Worm (Caenorhabditis elegans) whole organism, mixed stage, embryonic: ENCODE data around the gene srd-51.

ENCODE experiments used
- M03D4.4 ChIP-seq: sonication (generic microtip); optimal IDR thresholded peaks from 2 replicates; lab custom pipeline; 2017; ENCODE audit warnings: mild to moderate bottlenecking, missing genetic modification characterization, missing compliant biosample characterization
- blmp-1 ChIP-seq: fragments of 150-350 bp; optimal IDR thresholded peaks from 2 replicates; lab custom pipeline; 2014; ENCODE audit warnings: missing biosample characterization, missing genetic modification characterization
- ceh-39 ChIP-seq: fragments of 150-350 bp; optimal IDR thresholded peaks from 2 replicates; lab custom pipeline; 2014; ENCODE audit warnings: missing biosample characterization, missing genetic modification characterization
- ceh-43 ChIP-seq: fragments of 200-800 bp; sonication (Bioruptor generic); optimal IDR thresholded peaks from 2 replicates; lab custom pipeline; 2018; ENCODE audit warnings: mild to moderate bottlenecking, missing genetic modification characterization, moderate library complexity, missing compliant biosample characterization
- ceh-83 ChIP-seq: fragments of 200-800 bp; sonication (Bioruptor generic); optimal IDR thresholded peaks from 2 replicates; lab custom pipeline; 2018; ENCODE audit warnings: mild to moderate bottlenecking, missing genetic modification characterization, missing compliant biosample characterization
- ces-1 ChIP-seq: fragments of 150-350 bp; optimal IDR thresholded peaks from 2 replicates; lab custom pipeline; 2014; ENCODE audit warnings: missing biosample characterization, missing genetic modification reagents, missing genetic modification characterization
- cnd-1 ChIP-seq: fragments of 200-800 bp; sonication (Bioruptor generic); optimal IDR thresholded peaks from 2 replicates; lab custom pipeline; 2018; ENCODE audit warnings: mild to moderate bottlenecking, missing genetic modification characterization, missing compliant biosample characterization
- drap-1 ChIP-seq: fragments of 200-800 bp; sonication (Bioruptor generic); optimal IDR thresholded peaks from 3 replicates; lab custom pipeline; 2018; ENCODE audit warnings: mild to moderate bottlenecking, missing genetic modification characterization, missing compliant biosample characterization
- elt-1 ChIP-seq: sonication (generic microtip); optimal IDR thresholded peaks from 2 replicates; lab custom pipeline; 2017; ENCODE audit warnings: missing genetic modification characterization, mild to moderate bottlenecking, missing compliant biosample characterization, antibody characterized with exemption, moderate library complexity, borderline replicate concordance; ENCODE audit not compliant: insufficient read depth
- flh-1 ChIP-seq: fragments of 200-800 bp; sonication (Bioruptor generic); optimal IDR thresholded peaks from 2 replicates; lab custom pipeline; 2018; ENCODE audit warnings: mild to moderate bottlenecking, missing genetic modification characterization, moderate library complexity, missing compliant biosample characterization
- ham-2 ChIP-seq: fragments of 200-800 bp; sonication (Bioruptor generic); optimal IDR thresholded peaks from 2 replicates; lab custom pipeline; 2018; ENCODE audit warnings: mild to moderate bottlenecking, missing genetic modification characterization, missing compliant biosample characterization
- hlh-1 ChIP-seq: fragments of 150-350 bp; optimal IDR thresholded peaks from 2 replicates; lab custom pipeline; 2014; ENCODE audit warnings: missing biosample characterization, missing genetic modification reagents, missing genetic modification characterization
- lin-13 ChIP-seq: fragments of 150-350 bp; optimal IDR thresholded peaks from 2 replicates; lab custom pipeline; 2014; ENCODE audit warnings: missing biosample characterization, missing genetic modification characterization
- lin-32 ChIP-seq: fragments of 200-800 bp; sonication (Bioruptor generic); optimal IDR thresholded peaks from 2 replicates; lab custom pipeline; 2018; ENCODE audit warnings: mild to moderate bottlenecking, missing genetic modification characterization, missing compliant biosample characterization
- lsy-2 ChIP-seq: fragments of 150-350 bp; optimal IDR thresholded peaks from 2 replicates; lab custom pipeline; 2014; ENCODE audit warnings: missing biosample characterization, missing genetic modification characterization
- mab-5 ChIP-seq: fragments of 150-350 bp; optimal IDR thresholded peaks from 2 replicates; lab custom pipeline; 2014; ENCODE audit warnings: missing biosample characterization, missing genetic modification characterization
- mep-1 ChIP-seq: fragments of 150-350 bp; optimal IDR thresholded peaks from 2 replicates; lab custom pipeline; 2017; ENCODE audit warnings: missing biosample characterization, missing genetic modification reagents, missing genetic modification characterization, inconsistent platforms
- mls-2 ChIP-seq: sonication (generic microtip); optimal IDR thresholded peaks from 2 replicates; lab custom pipeline; 2016; ENCODE audit warnings: mild to moderate bottlenecking, missing genetic modification characterization, moderate library complexity, missing compliant biosample characterization
- nhr-12 ChIP-seq: fragments of 150-350 bp; optimal IDR thresholded peaks from 2 replicates; lab custom pipeline; 2014; ENCODE audit warnings: missing biosample characterization, missing genetic modification characterization
- nhr-2 ChIP-seq: fragments of 150-350 bp; optimal IDR thresholded peaks from 2 replicates; lab custom pipeline; 2014; ENCODE audit warnings: missing biosample characterization, missing genetic modification characterization
- nhr-28 ChIP-seq: fragments of 150-350 bp; optimal IDR thresholded peaks from 2 replicates; lab custom pipeline; 2014; ENCODE audit warnings: missing biosample characterization, missing genetic modification characterization
- nhr-76 ChIP-seq: sonication (generic microtip); optimal IDR thresholded peaks from 2 replicates; lab custom pipeline; 2017; ENCODE audit warnings: missing biosample characterization, missing genetic modification characterization
- pha-4 ChIP-seq: fragments of 150-350 bp; optimal IDR thresholded peaks from 2 replicates; lab custom pipeline; 2018; ENCODE audit warnings: missing biosample characterization, missing genetic modification reagents, missing genetic modification characterization
- sem-2 ChIP-seq: fragments of 200-800 bp; sonication (Bioruptor generic); optimal IDR thresholded peaks from 2 replicates; lab custom pipeline; 2018; ENCODE audit warnings: mild to moderate bottlenecking, missing genetic modification characterization, missing compliant biosample characterization
- snpc-4 ChIP-seq: fragments of 150-350 bp; optimal IDR thresholded peaks from 2 replicates; lab custom pipeline; 2014; ENCODE audit warnings: missing biosample characterization, missing genetic modification characterization
- sptf-1 ChIP-seq: sonication (generic microtip); optimal IDR thresholded peaks from 2 replicates; lab custom pipeline; 2017; ENCODE audit warnings: mild to moderate bottlenecking, missing genetic modification characterization, moderate library complexity, missing compliant biosample characterization
- tbx-8 ChIP-seq: fragments of 200-800 bp; sonication (Bioruptor generic); optimal IDR thresholded peaks from 2 replicates; lab custom pipeline; 2018; ENCODE audit warnings: mild to moderate bottlenecking, missing genetic modification characterization, moderate library complexity, missing compliant biosample characterization
- unc-39 ChIP-seq: fragments of 150-350 bp; optimal IDR thresholded peaks from 2 replicates; lab custom pipeline; 2014; ENCODE audit warnings: missing biosample characterization, missing genetic modification characterization
- unc-62 ChIP-seq: fragments of 150-350 bp; optimal IDR thresholded peaks from 2 replicates; lab custom pipeline; 2014; ENCODE audit warnings: missing biosample characterization, missing genetic modification reagents, missing genetic modification characterization
- zip-8 ChIP-seq: fragments of 150-350 bp; optimal IDR thresholded peaks from 2 replicates; lab custom pipeline; 2014; ENCODE audit warnings: missing biosample characterization, missing genetic modification characterization
- ztf-11 ChIP-seq: fragments of 150-350 bp; optimal IDR thresholded peaks from 2 replicates; lab custom pipeline; 2014; ENCODE audit warnings: missing biosample characterization, missing genetic modification characterization

srd-51 gene

DNA sequence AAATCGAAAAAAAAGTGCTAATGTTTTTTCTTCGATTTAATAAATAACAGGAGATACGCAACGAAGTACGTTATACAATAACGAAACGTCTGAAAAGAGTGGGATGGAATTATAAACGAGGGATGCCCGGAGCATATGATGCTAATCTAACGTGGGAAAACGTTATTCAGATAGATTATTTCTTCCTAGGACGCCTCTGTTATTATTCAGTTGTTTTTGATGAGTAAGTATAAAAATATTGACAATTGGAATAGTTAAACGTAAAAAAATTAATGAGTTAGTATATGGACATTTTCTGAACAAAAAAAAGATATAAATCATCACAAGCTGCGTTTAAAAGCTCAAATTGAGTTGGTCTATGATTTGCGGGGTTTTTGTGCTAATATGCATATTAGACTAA, at the start of gene srd-51:
Gene srd-51 (minus strand): TSS at position 101 of the 400 bp plus-strand sequence.
- TF ChIP-seq M03D4.4 (tag; lab: Kevin White, UChicago) (no peak), blmp-1 (tag; lab: Kevin White, UChicago) (no peak), mab-5 (no peak), pha-4 (tag; lab: Kevin White, UChicago) (no peak), tbx-8 (GFP tag; lab: Kevin White, UChicago) (no peak), drap-1 (GFP tag; lab: Kevin White, UChicago) (no peak), nhr-12 (tag; lab: Kevin White, UChicago) (no peak), ceh-43 (GFP tag; lab: Kevin White, UChicago) (no peak), nhr-28 (tag; lab: Kevin White, UChicago) (no peak), zip-8 (tag; lab: Kevin White, UChicago) (no peak), ces-1 (GFP tag; lab: Kevin White, UChicago) (no peak), unc-62 (GFP tag; lab: Kevin White, UChicago) (no peak), sptf-1 (tag; lab: Kevin White, UChicago) (no peak), ceh-39 (no peak)
- TF ChIP-seq, all 35 proteins: peak for 0

DNA sequence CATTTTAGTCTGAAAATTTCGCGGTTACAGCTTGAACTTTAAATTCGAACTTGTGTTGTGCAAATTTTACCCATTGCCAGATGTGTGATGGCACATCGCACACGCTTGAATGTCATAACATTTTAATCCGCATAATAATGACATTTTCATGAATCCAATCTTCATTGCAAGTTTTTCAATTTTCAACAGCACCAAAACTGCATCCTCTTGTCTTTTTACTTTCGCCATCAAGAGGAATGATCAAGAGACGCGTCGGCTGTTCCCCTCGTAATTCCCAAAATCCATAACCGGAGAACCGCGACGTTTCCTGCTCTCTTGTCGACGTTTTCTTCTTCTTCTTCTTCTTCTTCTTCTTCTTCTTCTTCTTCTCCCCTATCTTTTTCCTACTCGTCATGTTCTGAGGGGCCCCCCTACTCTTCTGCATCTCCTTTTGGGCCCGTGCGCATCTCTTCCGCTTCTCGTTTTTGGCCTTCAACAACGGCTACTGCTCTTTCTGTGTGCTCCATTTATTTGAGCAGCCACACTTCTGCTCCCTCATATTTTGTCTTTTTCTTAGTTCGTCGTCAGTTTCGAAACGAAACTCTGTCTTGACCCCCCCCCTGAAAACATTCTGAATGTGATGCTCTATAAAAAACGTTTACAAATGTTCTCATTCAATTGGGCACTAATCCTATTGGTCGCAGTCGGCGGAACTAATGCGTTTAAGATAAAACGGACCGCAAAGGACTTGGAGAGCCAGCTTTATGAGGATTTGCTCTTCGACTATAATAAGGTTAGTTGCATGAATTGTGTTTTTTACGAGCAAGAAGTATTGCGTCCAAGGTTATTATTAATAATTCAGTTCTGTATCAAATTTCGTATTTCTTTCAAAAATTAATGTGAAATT, 48.0 kb upstream of the srd-51 start, which contains the start of gene acr-12:
Gene acr-12 (plus strand): TSS at position 430 of the 886 bp plus-strand sequence.
- TF ChIP-seq mls-2 (tag; lab: Kevin White, UChicago) (peak; percentile 27), ces-1 (GFP tag; lab: Kevin White, UChicago) (peak; percentile 97), pha-4 (tag; lab: Kevin White, UChicago) (no peak)

DNA sequence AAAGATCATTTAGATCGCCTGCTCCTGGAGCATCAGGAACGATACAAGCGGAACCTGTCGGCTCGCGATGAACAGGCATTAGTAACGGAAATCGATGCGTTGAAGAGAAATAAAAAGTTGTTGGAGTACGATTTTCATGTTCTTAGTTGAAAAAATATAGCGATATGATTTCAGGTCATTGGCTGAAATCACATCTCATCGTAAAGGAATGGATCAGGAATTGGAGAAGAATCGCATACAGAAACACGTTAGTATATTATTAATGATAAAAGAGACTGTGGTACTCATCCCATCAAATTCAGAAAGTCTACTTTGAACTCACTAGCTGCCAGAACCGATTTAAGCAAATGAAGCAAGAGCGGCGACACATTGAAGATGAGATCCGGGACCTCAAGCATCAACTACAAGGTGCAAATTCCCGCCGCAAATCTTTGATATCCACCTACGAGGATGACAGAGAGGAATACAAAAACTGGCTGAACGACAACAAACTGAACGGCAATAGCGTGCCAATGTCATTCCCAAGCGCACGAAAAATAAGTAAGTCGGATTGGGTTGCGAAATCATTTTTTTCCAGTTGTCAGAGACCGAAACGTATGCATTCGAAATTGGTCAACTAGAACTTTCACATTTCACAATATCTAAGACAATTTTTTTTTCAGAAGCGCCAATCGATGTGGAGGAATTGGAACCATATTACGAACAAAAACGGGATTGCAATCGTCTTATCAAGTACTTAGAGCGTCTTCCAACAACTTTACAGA, 45.5 kb upstream of the srd-51 start:
- TF ChIP-seq mls-2 (tag; lab: Kevin White, UChicago) (no peak), snpc-4 (tag; lab: Kevin White, UChicago) (no peak), ceh-39 (no peak), lin-13 (tag; lab: Kevin White, UChicago) (no peak), ham-2 (GFP tag; lab: Kevin White, UChicago) (no peak), mab-5 (no peak), nhr-76 (tag; lab: Kevin White, UChicago) (no peak), hlh-1 (no peak), nhr-12 (tag; lab: Kevin White, UChicago) (no peak), cnd-1 (no peak)

DNA sequence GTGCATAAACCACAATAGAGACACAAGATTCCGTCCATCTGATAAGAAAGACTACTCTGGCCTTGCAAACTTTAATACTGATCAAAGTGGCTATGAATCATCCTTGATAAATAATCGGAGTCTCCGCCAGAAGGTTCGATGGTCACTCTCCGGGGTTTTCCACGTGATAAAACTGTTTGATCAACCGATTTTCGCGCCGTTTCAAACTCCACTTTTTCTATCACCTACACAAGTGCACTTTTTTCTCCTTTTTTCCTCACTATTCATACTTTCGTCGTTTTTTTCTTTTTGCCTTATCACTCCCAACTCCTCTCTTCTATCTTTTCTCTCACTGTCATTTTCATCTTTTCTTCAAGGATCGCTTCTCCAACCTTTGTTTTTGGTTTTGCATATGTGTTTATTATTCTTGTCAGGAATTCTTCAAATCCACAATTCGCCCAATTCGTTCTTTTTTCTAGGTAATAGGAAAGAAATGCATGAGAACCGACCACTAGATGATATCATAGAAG, 44.0 kb upstream of the srd-51 start, which contains the start of gene F18H3.4:
Gene F18H3.4 (plus strand): TSS at position 459 of the 509 bp plus-strand sequence.
- no peak for TF ChIP-seq nhr-2 (tag; lab: Kevin White, UChicago)
- no peak for TF ChIP-seq flh-1 (GFP tag; lab: Kevin White, UChicago)
- TF ChIP-seq lsy-2 (tag; lab: Kevin White, UChicago) = no peak
- TF ChIP-seq lin-13 (tag; lab: Kevin White, UChicago) = no peak
- no peak for TF ChIP-seq ceh-83 (GFP tag; lab: Kevin White, UChicago)
- peak; percentile 4 for TF ChIP-seq elt-1 (tag; lab: Kevin White, UChicago)

DNA sequence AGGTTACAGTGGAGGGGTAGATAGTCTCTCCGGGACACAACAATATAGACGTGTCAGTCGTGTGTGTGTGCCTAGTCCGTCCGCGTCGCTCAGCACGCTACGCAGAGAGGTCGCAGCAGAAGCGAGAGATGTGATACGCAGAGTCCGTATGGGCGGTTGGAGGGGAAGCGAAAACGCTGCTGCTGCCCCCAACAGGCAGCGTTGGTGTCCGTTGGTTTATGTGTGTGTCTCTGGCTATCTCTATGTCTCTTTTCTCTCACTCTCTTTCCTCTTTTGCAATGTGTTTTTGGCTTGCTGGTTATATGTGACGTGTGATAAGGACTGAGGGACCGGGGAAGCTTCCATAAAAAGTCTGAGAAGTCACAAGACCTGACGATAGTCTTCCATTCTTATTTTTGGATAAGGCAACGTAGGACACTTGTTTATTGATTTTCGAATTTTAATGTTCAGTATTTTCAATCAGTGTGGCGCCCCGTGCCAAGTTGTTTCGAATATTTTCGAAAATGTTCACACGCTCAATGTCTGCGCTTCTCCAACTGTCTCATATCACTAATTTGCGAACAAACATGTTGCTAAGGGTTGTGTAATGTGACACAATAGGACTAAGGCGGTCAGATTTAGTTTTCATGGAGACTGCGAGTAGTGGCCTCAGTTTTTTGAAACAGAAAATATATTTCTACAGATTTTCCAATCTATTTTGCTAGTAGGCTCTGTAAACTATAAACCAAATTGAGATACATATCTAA, 42.8 kb upstream of the srd-51 start, which contains the start of gene pab-2:
Gene pab-2 (minus strand): TSS at position 69 of the 746 bp plus-strand sequence.
- TF ChIP-seq unc-62 (GFP tag; lab: Kevin White, UChicago) (peak; percentile 83), elt-1 (tag; lab: Kevin White, UChicago) (no peak), hlh-1 (peak; percentile 70), nhr-2 (tag; lab: Kevin White, UChicago) (peak; percentile 11), lsy-2 (tag; lab: Kevin White, UChicago) (peak; percentile 44), unc-39 (tag; lab: Kevin White, UChicago) (no peak), lin-13 (tag; lab: Kevin White, UChicago) (peak; percentile 31), drap-1 (GFP tag; lab: Kevin White, UChicago) (peak; percentile 57), lin-32 (GFP tag; lab: Kevin White, UChicago) (no peak), M03D4.4 (tag; lab: Kevin White, UChicago) (peak; percentile 66), nhr-12 (tag; lab: Kevin White, UChicago) (no peak), pha-4 (tag; lab: Kevin White, UChicago) (peak; percentile 86), snpc-4 (tag; lab: Kevin White, UChicago) (no peak), ceh-83 (GFP tag; lab: Kevin White, UChicago) (no peak), mep-1 (peak; percentile 37), cnd-1 (peak; percentile 41), nhr-28 (tag; lab: Kevin White, UChicago) (no peak), zip-8 (tag; lab: Kevin White, UChicago) (no peak), nhr-76 (tag; lab: Kevin White, UChicago) (no peak), sem-2 (no peak), mab-5 (no peak), ces-1 (GFP tag; lab: Kevin White, UChicago) (peak; percentile 38), ztf-11 (tag; lab: Kevin White, UChicago) (peak; percentile 42), tbx-8 (GFP tag; lab: Kevin White, UChicago) (no peak), flh-1 (GFP tag; lab: Kevin White, UChicago) (no peak), ham-2 (GFP tag; lab: Kevin White, UChicago) (peak; percentile 97), mls-2 (tag; lab: Kevin White, UChicago) (peak; percentile 4), ceh-43 (GFP tag; lab: Kevin White, UChicago) (no peak), blmp-1 (tag; lab: Kevin White, UChicago) (no peak)
